Worm (Caenorhabditis elegans): ENCODE results near the gene pqn-18.
A peak's percentile ranks its signal among the peaks of the same experiment; 100 is the strongest.

Gene pqn-18

ce11 chrX:12911235-12911634, 3.6 kb downstream of the pqn-18 start:
- no peak for TF ChIP-seq sea-2 (GFP tag; IDR thresholded peaks at IDR 0.05)
- TF ChIP-seq F33H1.4 (GFP tag; IDR thresholded peaks at IDR 0.05) = no peak
- TF ChIP-seq lin-26 (GFP tag; IDR thresholded peaks at IDR 0.05) = no peak
- TF ChIP-seq him-1 (tag; optimal IDR thresholded peaks at IDR 0.05) = no peak
- no peak for TF ChIP-seq cebp-1 (GFP tag; IDR thresholded peaks at IDR 0.05)
- peak; percentile 65 for TF ChIP-seq cebp-1 (tag; optimal IDR thresholded peaks at IDR 0.05)
- TF ChIP-seq ceh-58 (GFP tag; IDR thresholded peaks at IDR 0.05) = no peak
- TF ChIP-seq Y53F4B.3 (GFP tag; IDR thresholded peaks at IDR 0.05) = no peak
- no peak for TF ChIP-seq unc-62 (GFP tag; optimal IDR thresholded peaks at IDR 0.05)
- TF ChIP-seq B0336.3 (GFP tag; IDR thresholded peaks at IDR 0.05) = no peak
- no peak for TF ChIP-seq fkh-3 (tag; optimal IDR thresholded peaks at IDR 0.05)
- TF ChIP-seq ztf-3 (GFP tag; optimal IDR thresholded peaks at IDR 0.05) = no peak
- no peak for TF ChIP-seq hrde-1 (tag; optimal IDR thresholded peaks at IDR 0.05; ENCODE audit: borderline replicate concordance)
- no peak for TF ChIP-seq pbrm-1 (GFP tag; IDR thresholded peaks at IDR 0.05)
- no peak for TF ChIP-seq akir-1 (GFP tag; optimal IDR thresholded peaks at IDR 0.05)
- no peak for TF ChIP-seq unc-130 (GFP tag; optimal IDR thresholded peaks at IDR 0.05)
- TF ChIP-seq madf-10 (tag; optimal IDR thresholded peaks at IDR 0.05) = peak; percentile 5
- TF ChIP-seq K11D2.4 (GFP tag; IDR thresholded peaks at IDR 0.05) = 0 out of 2 replicates have a peak, but pooled peaks have one; percentile 25
- no peak for TF ChIP-seq snpc-3.4 (tag; optimal IDR thresholded peaks at IDR 0.05)
- no peak for TF ChIP-seq Y67H2A.10 (GFP tag; conservative IDR thresholded peaks at IDR 0.05)
- TF ChIP-seq ztf-6 (GFP tag; IDR thresholded peaks at IDR 0.05) = no peak
- no peak for TF ChIP-seq snpc-4 (GFP tag; optimal IDR thresholded peaks at IDR 0.05)
- TF ChIP-seq snpc-4 (tag; optimal IDR thresholded peaks at IDR 0.05) = no peak
- TF ChIP-seq somi-1 (GFP tag; optimal IDR thresholded peaks at IDR 0.05) = no peak
- no peak for TF ChIP-seq efl-1 (GFP tag; optimal IDR thresholded peaks at IDR 0.05)
- TF ChIP-seq ekl-4 (GFP tag; IDR thresholded peaks at IDR 0.05) = no peak
- TF ChIP-seq pha-4 (tag; optimal IDR thresholded peaks at IDR 0.05) = no peak
- no peak for TF ChIP-seq die-1 (tag; optimal IDR thresholded peaks at IDR 0.05)
- no peak for TF ChIP-seq attf-6 (GFP tag; IDR thresholded peaks at IDR 0.05)
- peak; percentile 86 to 89 for TF ChIP-seq let-607 (tag; optimal IDR thresholded peaks at IDR 0.05)
- no peak for TF ChIP-seq nhr-27 (tag; optimal IDR thresholded peaks at IDR 0.05)
- no peak for TF ChIP-seq C06A6.2 (GFP tag; conservative IDR thresholded peaks at IDR 0.05)
- TF ChIP-seq bed-2 (GFP tag; IDR thresholded peaks at IDR 0.05) = no peak
- TF ChIP-seq nhr-90 (tag; optimal IDR thresholded peaks at IDR 0.05) = peak; percentile 48
- TF ChIP-seq F39B2.1 (GFP tag; IDR thresholded peaks at IDR 0.05) = no peak
- no peak for TF ChIP-seq lin-54 (GFP tag; optimal IDR thresholded peaks at IDR 0.05)
- TF ChIP-seq ztf-25 (GFP tag; IDR thresholded peaks at IDR 0.05) = no peak
- no peak for TF ChIP-seq ztf-26 (tag; optimal IDR thresholded peaks at IDR 0.05)
- no peak for TF ChIP-seq hmg-20 (GFP tag; IDR thresholded peaks at IDR 0.05)
- no peak for TF ChIP-seq nfyb-1 (GFP tag; IDR thresholded peaks at IDR 0.05)
- no peak for TF ChIP-seq rcor-1 (GFP tag; IDR thresholded peaks at IDR 0.05)
- no peak for TF ChIP-seq zfh-2 (GFP tag; conservative IDR thresholded peaks at IDR 0.05)
- no peak for TF ChIP-seq hlh-12 (tag; optimal IDR thresholded peaks at IDR 0.05)
- no peak for TF ChIP-seq mes-4 (tag; optimal IDR thresholded peaks at IDR 0.05)
- TF ChIP-seq F37B4.10 (GFP tag; IDR thresholded peaks at IDR 0.05) = no peak
- no peak for TF ChIP-seq egl-18 (GFP tag; IDR thresholded peaks at IDR 0.05)
- no peak for TF ChIP-seq F52B5.7 (tag; optimal IDR thresholded peaks at IDR 0.05)
- no peak for TF ChIP-seq sptf-2 (GFP tag; optimal IDR thresholded peaks at IDR 0.05)
- no peak for TF ChIP-seq hmg-1.2 (GFP tag; IDR thresholded peaks at IDR 0.05)
- TF ChIP-seq Y79H2A.3 (GFP tag; conservative IDR thresholded peaks at IDR 0.05) = no peak; the same call in 1 of the 2 replicates
- no peak for TF ChIP-seq hlh-26 (GFP tag; conservative IDR thresholded peaks at IDR 0.05)
